Fruit fly (Drosophila melanogaster): ENCODE results near the gene Vps60.

Gene Vps60

dm6 chr3L:17657728-17658379 is 36.4 kb upstream of the Vps60 start (continued):
- TF ChIP-seq CG4404 (GFP tag; IDR thresholded peaks at IDR 0.05): no peak
- TF ChIP-seq phol (tag; optimal IDR thresholded peaks at IDR 0.05): peak; percentile 52
- peak; percentile 17 for TF ChIP-seq CG6654 (GFP tag; optimal IDR thresholded peaks at IDR 0.05)
- peak; percentile 54 for TF ChIP-seq CG15269 (tag; optimal IDR thresholded peaks at IDR 0.05)
- peak; percentile 32 for TF ChIP-seq Camta (GFP tag; optimal IDR thresholded peaks at IDR 0.05)
- no peak for TF ChIP-seq ssp (GFP tag; IDR thresholded peaks at IDR 0.05)
- peak; percentile 24 for TF ChIP-seq CG1603 (tag; optimal IDR thresholded peaks at IDR 0.05)
- TF ChIP-seq CG8388 (GFP tag; optimal IDR thresholded peaks at IDR 0.05): peak; percentile 27
- no peak for TF ChIP-seq Lhr (GFP tag; optimal IDR thresholded peaks at IDR 0.05)
- TF ChIP-seq HLH4C (GFP tag; IDR thresholded peaks at IDR 0.05; ENCODE audit: partially characterized antibody): no peak
- peak; percentile 11 for TF ChIP-seq Fer1 (GFP tag; optimal IDR thresholded peaks at IDR 0.05)
- peak; percentile 52 for TF ChIP-seq CG18262 (tag; optimal IDR thresholded peaks at IDR 0.05)
- no peak for TF ChIP-seq crp (GFP tag; optimal IDR thresholded peaks at IDR 0.05)
- peak; percentile 50 for TF ChIP-seq CG17829 (tag; optimal IDR thresholded peaks at IDR 0.05)
- TF ChIP-seq Bdp1 (GFP tag; optimal IDR thresholded peaks at IDR 0.05): peak; percentile 31
- no peak for TF ChIP-seq CG31224 (GFP tag; IDR thresholded peaks at IDR 0.05)
- TF ChIP-seq Atf6 (GFP tag; IDR thresholded peaks at IDR 0.05): peak; percentile 39; the same call in 1 of the 2 replicates
- peak; percentile 71 for TF ChIP-seq nom (GFP tag; optimal IDR thresholded peaks at IDR 0.05)
- TF ChIP-seq trem (tag; optimal IDR thresholded peaks at IDR 0.05): peak; percentile 47
- peak; percentile 5 for TF ChIP-seq CG1647 (GFP tag; optimal IDR thresholded peaks at IDR 0.05)
- no peak for TF ChIP-seq danr (GFP tag; IDR thresholded peaks at IDR 0.05)
- TF ChIP-seq ewg (GFP tag; optimal IDR thresholded peaks at IDR 0.05): no peak
- TF ChIP-seq hkb (optimal IDR thresholded peaks at IDR 0.05): no peak
- TF ChIP-seq hkb (GFP tag; IDR thresholded peaks at IDR 0.05): peak; percentile 44
- TF ChIP-seq Spps (tag; optimal IDR thresholded peaks at IDR 0.05): peak; percentile 15
- no peak; the same call in 1 of the 2 replicates for TF ChIP-seq chm (GFP tag; IDR thresholded peaks at IDR 0.05)
- peak; percentile 4 for TF ChIP-seq Antp (GFP tag; optimal IDR thresholded peaks at IDR 0.05)
- no peak for TF ChIP-seq CG1832 (GFP tag; optimal IDR thresholded peaks at IDR 0.05)
- TF ChIP-seq nmo (GFP tag; optimal IDR thresholded peaks at IDR 0.05): peak; percentile 49
- TF ChIP-seq sob (GFP tag; IDR thresholded peaks at IDR 0.05): 0 out of 2 replicates have a peak, but pooled peaks have one; percentile 28
- peak; percentile 65 for TF ChIP-seq CG3281 (GFP tag; optimal IDR thresholded peaks at IDR 0.05)
- TF ChIP-seq CG34376 (GFP tag; optimal IDR thresholded peaks at IDR 0.05): no peak
- TF ChIP-seq CG15601 (tag; optimal IDR thresholded peaks at IDR 0.05): peak; percentile 10
- 0 out of 3 replicates have a peak, but pooled peaks have one; percentile 35 for TF ChIP-seq zfh1 (GFP tag; IDR thresholded peaks at IDR 0.05)
- 0 out of 3 replicates have a peak, but pooled peaks have one; percentile 42 for TF ChIP-seq CG11695 (GFP tag; IDR thresholded peaks at IDR 0.05)
- peak; percentile 50; the same call in 1 of the 3 replicates for TF ChIP-seq ci (GFP tag; IDR thresholded peaks at IDR 0.05)
- TF ChIP-seq jumu (GFP tag; optimal IDR thresholded peaks at IDR 0.05): no peak
- TF ChIP-seq seq (GFP tag; IDR thresholded peaks at IDR 0.05): peak; percentile 46; the same call in 1 of the 2 replicates
- TF ChIP-seq dysf (GFP tag; IDR thresholded peaks at IDR 0.05): peak; percentile 44; the same call in 2 of the 3 replicates
- peak; percentile 2 for TF ChIP-seq cato (GFP tag; optimal IDR thresholded peaks at IDR 0.05; ENCODE audit: borderline replicate concordance)
- no peak for TF ChIP-seq H15 (GFP tag; IDR thresholded peaks at IDR 0.05)
- TF ChIP-seq hbn (GFP tag; IDR thresholded peaks at IDR 0.05; ENCODE audit: partially characterized antibody): no peak
- no peak for TF ChIP-seq CG7745 (tag; optimal IDR thresholded peaks at IDR 0.05)
- peak; percentile 32 for TF ChIP-seq gcm (GFP tag; optimal IDR thresholded peaks at IDR 0.05)
- peak; percentile 12 for TF ChIP-seq Six4 (GFP tag; optimal IDR thresholded peaks at IDR 0.05)
- peak; percentile 17 for TF ChIP-seq CG18476 (GFP tag; optimal IDR thresholded peaks at IDR 0.05)
- TF ChIP-seq fru (optimal IDR thresholded peaks at IDR 0.05): no peak
- TF ChIP-seq fd3F (GFP tag; optimal IDR thresholded peaks at IDR 0.05): peak; percentile 14
- no peak for TF ChIP-seq Rx (GFP tag; IDR thresholded peaks at IDR 0.05)
- TF ChIP-seq Hmr (GFP tag; optimal IDR thresholded peaks at IDR 0.05): peak; percentile 43

Measured in whole organism, embryonic.